Worm (Caenorhabditis elegans): ENCODE results near the gene Y45F10D.16.

Y45F10D.16 gene

DNA sequence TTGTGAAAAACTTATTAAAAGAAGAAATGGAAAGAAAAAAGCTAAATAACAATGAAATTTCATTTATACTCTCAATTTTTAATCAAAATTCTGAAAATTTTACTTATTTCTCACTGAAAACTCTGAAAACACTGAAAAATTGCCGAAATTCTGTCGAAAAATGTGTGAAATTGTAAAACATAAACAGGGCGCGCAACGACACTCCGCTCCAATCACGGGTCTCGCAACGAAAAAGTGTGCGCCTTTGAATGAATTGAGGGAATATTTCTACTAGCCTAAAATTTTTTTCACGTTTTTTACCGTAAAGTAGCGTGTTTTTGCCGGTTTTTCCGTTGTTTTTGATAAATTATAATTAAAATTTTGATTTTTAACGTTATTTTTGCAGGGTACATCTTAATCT is 1.3 kb downstream of the Y45F10D.16 start, which contains the start of gene rpl-18:
Gene rpl-18 (plus strand): TSS at position 386 of the 400 bp plus-strand sequence.
- peak; percentile 37 for TF ChIP-seq elt-2 (tag; optimal IDR thresholded peaks at IDR 0.05)
- TF ChIP-seq lin-39 (tag; optimal IDR thresholded peaks at IDR 0.05), result peak; percentile 85
- no peak for TF ChIP-seq fkh-10 (GFP tag; optimal IDR thresholded peaks at IDR 0.05)
- TF ChIP-seq nhr-25 (tag; optimal IDR thresholded peaks at IDR 0.05), result peak; percentile 73
- peak; percentile 65 for TF ChIP-seq egl-5 (tag; optimal IDR thresholded peaks at IDR 0.05)
- peak; percentile 95 for TF ChIP-seq pha-4 (tag; optimal IDR thresholded peaks at IDR 0.05)
- peak; percentile 27 for TF ChIP-seq pqm-1 (tag; optimal IDR thresholded peaks at IDR 0.05)
- TF ChIP-seq ceh-28 (tag; optimal IDR thresholded peaks at IDR 0.05), result peak; percentile 6
- TF ChIP-seq snpc-4 (tag; optimal IDR thresholded peaks at IDR 0.05), result peak; percentile 78
- peak; percentile 99 for TF ChIP-seq lin-15B (tag; optimal IDR thresholded peaks at IDR 0.05)
- no peak for TF ChIP-seq skn-1 (tag; optimal IDR thresholded peaks at IDR 0.05)
- TF ChIP-seq hmg-11 (tag; optimal IDR thresholded peaks at IDR 0.05), result peak; percentile 48
- peak; percentile 89 for TF ChIP-seq nfya-1 (tag; optimal IDR thresholded peaks at IDR 0.05; ENCODE audit: insufficient read depth)
- peak; percentile 27 for TF ChIP-seq R02D3.7 (tag; optimal IDR thresholded peaks at IDR 0.05)
- peak; percentile 80 for TF ChIP-seq nhr-23 (tag; optimal IDR thresholded peaks at IDR 0.05)
- TF ChIP-seq zag-1 (tag; optimal IDR thresholded peaks at IDR 0.05), result no peak
- TF ChIP-seq jun-1 (tag; optimal IDR thresholded peaks at IDR 0.05), result no peak

DNA sequence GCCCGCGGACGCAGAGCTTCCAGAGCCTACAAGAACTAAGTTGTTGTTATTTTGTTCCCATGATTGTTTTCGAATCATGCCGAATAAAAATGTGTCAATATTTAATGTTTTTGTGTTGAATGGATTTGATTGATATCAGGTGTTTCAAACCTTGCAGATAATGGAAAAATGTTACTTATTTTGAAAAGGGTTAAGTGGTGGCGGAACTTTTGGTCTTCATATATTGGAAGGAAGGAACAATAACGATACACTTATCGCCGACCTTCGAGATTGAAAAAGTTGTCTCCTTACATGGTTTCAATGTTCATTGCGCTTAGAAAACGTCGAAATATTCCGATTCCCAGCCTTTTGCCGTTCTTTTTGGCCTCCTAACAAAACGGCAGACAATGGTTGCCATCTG is 2.5 kb downstream of the Y45F10D.16 start, which contains the start of gene gly-10:
Gene gly-10 (plus strand): TSS at position 387 of the 400 bp plus-strand sequence.
- TF ChIP-seq ztf-11 (tag; optimal IDR thresholded peaks at IDR 0.05) (no peak), ceh-9 (tag; optimal IDR thresholded peaks at IDR 0.05) (no peak), nhr-12 (tag; optimal IDR thresholded peaks at IDR 0.05) (no peak), nhr-77 (tag; optimal IDR thresholded peaks at IDR 0.05) (no peak), lin-39 (tag; optimal IDR thresholded peaks at IDR 0.05) (no peak), lin-15B (tag; optimal IDR thresholded peaks at IDR 0.05) (no peak), ztf-4 (tag; optimal IDR thresholded peaks at IDR 0.05) (no peak), nhr-237 (tag; optimal IDR thresholded peaks at IDR 0.05) (no peak), pha-4 (tag; optimal IDR thresholded peaks at IDR 0.05) (no peak), daf-12 (tag; optimal IDR thresholded peaks at IDR 0.05) (no peak), aly-2 (tag; optimal IDR thresholded peaks at IDR 0.05) (no peak), nhr-28 (tag; optimal IDR thresholded peaks at IDR 0.05) (no peak), unc-39 (tag; optimal IDR thresholded peaks at IDR 0.05) (no peak), hmg-11 (tag; optimal IDR thresholded peaks at IDR 0.05) (no peak), lsy-12 (tag; optimal IDR thresholded peaks at IDR 0.05) (no peak), fkh-10 (GFP tag; optimal IDR thresholded peaks at IDR 0.05) (no peak), fkh-2 (tag; optimal IDR thresholded peaks at IDR 0.05) (no peak), mml-1 (tag; optimal IDR thresholded peaks at IDR 0.05) (no peak)

DNA sequence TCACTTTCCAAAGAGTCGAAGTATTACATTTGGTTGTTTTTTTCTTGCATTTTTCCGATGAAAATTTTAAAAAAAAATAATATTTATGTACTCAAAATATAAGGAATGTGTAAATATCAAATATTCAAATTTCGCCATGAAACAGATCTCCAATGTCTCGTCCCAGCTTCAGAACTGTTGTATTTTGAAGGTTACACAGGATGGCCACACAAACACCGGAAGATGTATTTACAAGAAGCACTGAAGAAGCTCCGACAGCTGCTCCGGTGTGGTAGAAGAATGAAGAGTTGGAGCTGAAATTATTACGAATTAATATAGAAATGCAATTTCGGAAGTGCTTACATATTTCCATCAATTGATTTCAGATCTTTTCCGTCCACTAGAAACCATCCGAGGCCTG is 6.1 kb downstream of the Y45F10D.16 start:
- TF ChIP-seq nhr-11 (tag; optimal IDR thresholded peaks at IDR 0.05) (no peak), R02D3.7 (tag; optimal IDR thresholded peaks at IDR 0.05) (no peak)

DNA sequence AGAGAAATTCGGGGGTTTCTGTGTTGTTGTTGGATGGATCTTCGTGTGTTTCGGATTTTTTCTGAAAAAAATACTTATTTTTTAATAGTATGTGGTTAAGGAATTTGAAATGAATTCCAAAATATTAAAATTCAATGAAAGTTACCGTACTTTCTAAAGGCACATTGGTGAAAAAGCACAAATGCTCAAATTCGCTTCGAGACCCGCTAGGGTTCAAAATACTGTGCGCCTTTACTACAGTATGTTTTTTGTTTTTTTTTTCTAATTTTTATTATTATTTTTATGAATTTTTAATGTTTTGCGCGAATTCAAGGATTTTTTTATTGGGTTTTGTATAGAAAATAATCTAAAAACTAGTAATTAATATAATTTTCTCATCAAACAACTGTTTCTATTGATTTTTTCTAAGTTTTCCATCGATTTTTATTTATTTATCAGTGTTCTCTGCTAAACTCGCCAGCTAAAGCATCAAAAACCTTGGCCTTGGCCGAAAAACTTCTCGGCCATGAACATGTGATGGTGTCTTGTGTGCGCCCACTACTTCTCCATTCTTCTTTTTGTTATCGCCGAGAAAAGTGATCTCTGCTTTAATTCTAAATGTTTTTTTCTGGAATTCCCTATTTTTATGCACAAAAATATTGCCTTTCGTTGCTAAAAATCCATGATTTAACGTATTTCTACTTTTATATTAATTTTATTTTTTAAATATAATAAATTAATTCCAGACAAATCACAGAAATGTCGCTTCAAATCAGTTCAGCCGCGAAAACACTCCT is 7.2 kb downstream of the Y45F10D.16 start, which contains the start of gene iscu-1:
Gene iscu-1 (plus strand): TSS at position 726 of the 776 bp plus-strand sequence.
- peak; percentile 22 for TF ChIP-seq nhr-23 (tag; optimal IDR thresholded peaks at IDR 0.05)
- no peak for TF ChIP-seq nhr-12 (tag; optimal IDR thresholded peaks at IDR 0.05)
- peak; percentile 62 for TF ChIP-seq pha-4 (tag; optimal IDR thresholded peaks at IDR 0.05)
- peak; percentile 20 for TF ChIP-seq nhr-25 (tag; optimal IDR thresholded peaks at IDR 0.05)
- TF ChIP-seq nhr-11 (tag; optimal IDR thresholded peaks at IDR 0.05), result no peak
- TF ChIP-seq ceh-9 (tag; optimal IDR thresholded peaks at IDR 0.05), result no peak
- peak; percentile 30 for TF ChIP-seq hmg-11 (tag; optimal IDR thresholded peaks at IDR 0.05)
- TF ChIP-seq ama-1 (optimal IDR thresholded peaks at IDR 0.05), result peak; percentile 30
- peak; percentile 77 for TF ChIP-seq nfya-1 (tag; optimal IDR thresholded peaks at IDR 0.05; ENCODE audit: insufficient read depth)
- no peak for TF ChIP-seq ztf-11 (tag; optimal IDR thresholded peaks at IDR 0.05)
- no peak for TF ChIP-seq elt-1 (tag; optimal IDR thresholded peaks at IDR 0.05)
- TF ChIP-seq pqm-1 (tag; optimal IDR thresholded peaks at IDR 0.05), result no peak
- TF ChIP-seq ceh-28 (tag; optimal IDR thresholded peaks at IDR 0.05), result peak; percentile 45
- TF ChIP-seq lin-15B (tag; optimal IDR thresholded peaks at IDR 0.05), result peak; percentile 77
- no peak for TF ChIP-seq sea-2 (GFP tag; optimal IDR thresholded peaks at IDR 0.05)
- no peak for TF ChIP-seq fkh-10 (GFP tag; optimal IDR thresholded peaks at IDR 0.05)
- TF ChIP-seq elt-2 (tag; optimal IDR thresholded peaks at IDR 0.05), result peak; percentile 51

Measured in whole organism, L3 larva.